Worm (Caenorhabditis elegans) whole organism, L4 larva: ENCODE measurements around the gene cnp-3.

Source experiments
- F10B5.3 ChIP-seq: sonication (generic microtip); optimal IDR thresholded peaks from 2 replicates; lab custom pipeline; 2016; ENCODE audit warnings: mild to moderate bottlenecking, missing genetic modification characterization, missing compliant biosample characterization
- F37D6.2 ChIP-seq: sonication (generic microtip); optimal IDR thresholded peaks from 2 replicates; lab custom pipeline; 2016; ENCODE audit warnings: mild to moderate bottlenecking, missing genetic modification characterization, missing compliant biosample characterization
- F49E8.2 ChIP-seq: sonication (generic microtip); optimal IDR thresholded peaks from 2 replicates; lab custom pipeline; 2016; ENCODE audit warnings: missing compliant biosample characterization, mild to moderate bottlenecking, missing genetic modification characterization, borderline replicate concordance
- R02D3.7 ChIP-seq: fragments of 150-350 bp; sonication (generic microtip); optimal IDR thresholded peaks from 3 replicates; lab custom pipeline; 2014; ENCODE audit warnings: missing biosample characterization, missing genetic modification characterization
- T20F7.1 ChIP-seq: fragments of 200-800 bp; sonication (Bioruptor generic); optimal IDR thresholded peaks from 2 replicates; lab custom pipeline; 2018; ENCODE audit warnings: mild to moderate bottlenecking, missing genetic modification characterization, missing compliant biosample characterization
- T26A8.4 ChIP-seq: fragments of 200-800 bp; sonication (Bioruptor generic); IDR thresholded peaks from 2 replicates; pipeline ENCODE4 v1.3.6; 2022; ENCODE audit warnings: missing genetic modification characterization, missing compliant biosample characterization
- Y75B8A.6 ChIP-seq: fragments of 200-800 bp; sonication (Bioruptor generic); IDR thresholded peaks from 2 replicates; pipeline ENCODE4 v1.3.6; 2022; ENCODE audit warnings: missing genetic modification reagents, missing genetic modification characterization, missing compliant biosample characterization
- aha-1 ChIP-seq: fragments of 150-350 bp; peaks from one replicate; lab custom pipeline; 2014; ENCODE audit warnings: missing biosample characterization, missing genetic modification characterization
- attf-4 ChIP-seq: sonication (generic microtip); optimal IDR thresholded peaks from 3 replicates; lab custom pipeline; 2017; ENCODE audit warnings: missing biosample characterization, missing genetic modification characterization
- ceh-20 ChIP-seq: fragments of 200-800 bp; sonication (Bioruptor generic); IDR thresholded peaks from 2 replicates; pipeline ENCODE4 v1.3.6; 2022; ENCODE audit warnings: missing genetic modification reagents, missing genetic modification characterization, missing compliant biosample characterization
- ctbp-1 ChIP-seq: fragments of 200-800 bp; sonication (Bioruptor generic); IDR thresholded peaks from 2 replicates; pipeline ENCODE4 v1.3.6; 2022; ENCODE audit warnings: missing genetic modification reagents, missing genetic modification characterization, missing compliant biosample characterization
- daf-16 ChIP-seq, 3 experiments: sonication (generic microtip); optimal IDR thresholded peaks; 2 replicates each; lab custom pipeline; 2016 to 2017; ENCODE audit warnings: missing genetic modification characterization in 3 of 3, missing genetic modification reagents in 3 of 3, mild to moderate bottlenecking in 2 of 3, missing compliant biosample characterization in 2 of 3, missing biosample characterization in 1 of 3, moderate library complexity in 1 of 3
- dpl-1 ChIP-seq: fragments of 150-350 bp; optimal IDR thresholded peaks from 2 replicates; lab custom pipeline; 2014; ENCODE audit warnings: missing biosample characterization, missing genetic modification reagents, missing genetic modification characterization
- duxl-1 ChIP-seq: sonication (generic microtip); optimal IDR thresholded peaks from 2 replicates; lab custom pipeline; 2016; ENCODE audit warnings: mild to moderate bottlenecking, missing genetic modification characterization, moderate library complexity, missing compliant biosample characterization; ENCODE audit not compliant: poor library complexity
- dve-1 ChIP-seq: sonication (generic microtip); optimal IDR thresholded peaks from 2 replicates; lab custom pipeline; 2017; ENCODE audit warnings: antibody characterized with exemption, mild to moderate bottlenecking, missing genetic modification characterization, missing compliant biosample characterization; ENCODE audit not compliant: insufficient read depth
- fkh-10 ChIP-seq: fragments of 150-350 bp; optimal IDR thresholded peaks from 2 replicates; lab custom pipeline; 2014; ENCODE audit warnings: missing biosample characterization, missing genetic modification reagents, missing genetic modification characterization
- hif-1 ChIP-seq, 2 experiments: sonication (generic microtip); optimal IDR thresholded peaks; 2 replicates each; lab custom pipeline; 2016 to 2017; ENCODE audit warnings: missing compliant biosample characterization in 2 of 2, missing genetic modification characterization in 2 of 2, missing genetic modification reagents in 2 of 2, missing genotype in 2 of 2, mild to moderate bottlenecking in 1 of 2
- hlh-11 ChIP-seq: fragments of 200-800 bp; sonication (Bioruptor generic); optimal IDR thresholded peaks from 2 replicates; lab custom pipeline; 2018; ENCODE audit warnings: mild to moderate bottlenecking, missing genetic modification characterization, missing compliant biosample characterization
- hlh-30 ChIP-seq: sonication (generic microtip); optimal IDR thresholded peaks from 2 replicates; lab custom pipeline; 2017; ENCODE audit warnings: antibody characterized with exemption, mild to moderate bottlenecking, missing genetic modification characterization, missing compliant biosample characterization; ENCODE audit not compliant: insufficient read depth
- hmg-1.1 ChIP-seq: fragments of 200-800 bp; sonication (Bioruptor generic); IDR thresholded peaks from 2 replicates; pipeline ENCODE4 v1.3.6; 2022; ENCODE audit warnings: missing genetic modification reagents, missing genetic modification characterization, missing compliant biosample characterization
- jun-1 ChIP-seq: fragments of 150-350 bp; optimal IDR thresholded peaks from 2 replicates; lab custom pipeline; 2014; ENCODE audit warnings: missing biosample characterization, missing genetic modification reagents, missing genetic modification characterization
- lim-7 ChIP-seq: fragments of 200-800 bp; sonication (Bioruptor generic); IDR thresholded peaks from 2 replicates; pipeline ENCODE4 v1.3.6; 2022; ENCODE audit warnings: missing genetic modification characterization, missing compliant biosample characterization
- lin-1 ChIP-seq: fragments of 200-800 bp; sonication (Bioruptor generic); IDR thresholded peaks from 2 replicates; pipeline ENCODE4 v1.3.6; 2022; ENCODE audit warnings: missing genetic modification reagents, missing genetic modification characterization, missing compliant biosample characterization
- lsy-2 ChIP-seq, 2 experiments: fragments of 150-350 bp in 1 of 2; sonication (generic microtip) in 1 of 2; optimal IDR thresholded peaks; 2 replicates each; lab custom pipeline; 2014 to 2017; ENCODE audit warnings: missing biosample characterization in 2 of 2, missing genetic modification characterization in 2 of 2
- madf-5 ChIP-seq, 2 experiments: fragments of 200-800 bp; sonication (Bioruptor generic); IDR thresholded peaks; 2 replicates each; pipeline ENCODE4 v1.3.6; 2022; ENCODE audit warnings: missing compliant biosample characterization in 2 of 2, missing genetic modification characterization in 2 of 2
- madf-9 ChIP-seq: fragments of 200-800 bp; sonication (Bioruptor generic); conservative IDR thresholded peaks from 2 replicates; pipeline ENCODE4 v1.3.6; 2022; ENCODE audit warnings: missing genetic modification reagents, missing genetic modification characterization, missing compliant biosample characterization
- mdl-1 ChIP-seq, 2 experiments: fragments of 150-350 bp in 1 of 2; sonication (generic microtip) in 1 of 2; optimal IDR thresholded peaks; 2 replicates each; lab custom pipeline; 2014 to 2017; ENCODE audit warnings: missing biosample characterization in 2 of 2, missing genetic modification characterization in 2 of 2
- mep-1 ChIP-seq: fragments of 150-350 bp; sonication (generic microtip); optimal IDR thresholded peaks from 3 replicates; lab custom pipeline; 2014; ENCODE audit warnings: missing biosample characterization, missing genetic modification characterization
- mes-2 ChIP-seq: sonication (generic microtip); optimal IDR thresholded peaks from 2 replicates; lab custom pipeline; 2016; ENCODE audit warnings: missing genotype, mild to moderate bottlenecking, missing genetic modification characterization, missing compliant biosample characterization; ENCODE audit not compliant: poor library complexity, severe bottlenecking
- mxl-3 ChIP-seq: fragments of 200-800 bp; sonication (Bioruptor generic); optimal IDR thresholded peaks from 2 replicates; lab custom pipeline; 2018; ENCODE audit warnings: mild to moderate bottlenecking, missing genetic modification characterization, missing compliant biosample characterization
- nhr-10 ChIP-seq: fragments of 150-350 bp; optimal IDR thresholded peaks from 2 replicates; lab custom pipeline; 2014; ENCODE audit warnings: missing biosample characterization, missing genetic modification characterization
- nhr-102 ChIP-seq: sonication (generic microtip); optimal IDR thresholded peaks from 2 replicates; lab custom pipeline; 2016; ENCODE audit warnings: mild to moderate bottlenecking, missing genetic modification characterization, moderate library complexity, missing compliant biosample characterization
- nhr-11 ChIP-seq: fragments of 150-350 bp; optimal IDR thresholded peaks from 2 replicates; lab custom pipeline; 2014; ENCODE audit warnings: missing biosample characterization, missing genetic modification characterization
- nhr-111 ChIP-seq: fragments of 200-800 bp; sonication (Bioruptor generic); optimal IDR thresholded peaks from 2 replicates; lab custom pipeline; 2018; ENCODE audit warnings: mild to moderate bottlenecking, missing genetic modification characterization, missing compliant biosample characterization
- nhr-25 ChIP-seq: sonication (generic microtip); optimal IDR thresholded peaks from 2 replicates; lab custom pipeline; 2017; ENCODE audit warnings: missing genetic modification characterization, mild to moderate bottlenecking, missing compliant biosample characterization, antibody characterized with exemption, moderate library complexity, borderline replicate concordance; ENCODE audit not compliant: insufficient read depth
- nhr-28 ChIP-seq: fragments of 150-350 bp; optimal IDR thresholded peaks from 2 replicates; lab custom pipeline; 2014; ENCODE audit warnings: missing biosample characterization, missing genetic modification characterization
- nhr-42 ChIP-seq: fragments of 200-800 bp; sonication (Bioruptor generic); IDR thresholded peaks from 2 replicates; pipeline ENCODE4 v1.3.6; 2022; ENCODE audit warnings: missing genetic modification characterization, missing compliant biosample characterization
- nhr-6 ChIP-seq: fragments of 150-350 bp; optimal IDR thresholded peaks from 2 replicates; lab custom pipeline; 2014; ENCODE audit warnings: missing biosample characterization, missing genetic modification characterization
- pha-4 ChIP-seq, 2 experiments: fragments of 150-350 bp in 1 of 2; fragments of 200-800 bp in 1 of 2; sonication (Bioruptor generic) in 1 of 2; IDR thresholded peaks in 1 of 2; optimal IDR thresholded peaks in 1 of 2; 2 replicates each; pipeline versions ENCODE4 v1.3.6 to Lab custom; 2014 to 2022; ENCODE audit warnings: missing genetic modification characterization in 2 of 2, missing genetic modification reagents in 2 of 2, missing biosample characterization in 1 of 2, missing compliant biosample characterization in 1 of 2
- pqm-1 ChIP-seq: sonication (generic microtip); optimal IDR thresholded peaks from 2 replicates; lab custom pipeline; 2017; ENCODE audit warnings: missing biosample characterization, missing genetic modification characterization
- rbr-2 ChIP-seq: sonication (generic microtip); optimal IDR thresholded peaks from 2 replicates; lab custom pipeline; 2016; ENCODE audit warnings: missing genotype, missing genetic modification characterization, missing compliant biosample characterization
- snpc-4 ChIP-seq: fragments of 150-350 bp; optimal IDR thresholded peaks from 2 replicates; lab custom pipeline; 2014; ENCODE audit warnings: missing biosample characterization, missing genetic modification characterization
- unc-62 ChIP-seq, 3 experiments: fragments of 150-350 bp in 1 of 3; sonication (generic microtip); optimal IDR thresholded peaks in 2 of 3; peaks in 1 of 3; 1 replicate in 1 of 3; 2 replicates in 2 of 3; lab custom pipeline; 2014 to 2017; ENCODE audit warnings: missing biosample characterization in 3 of 3, missing genetic modification characterization in 3 of 3, missing genetic modification reagents in 3 of 3, missing genotype in 1 of 3
- zip-2 ChIP-seq: fragments of 150-350 bp; optimal IDR thresholded peaks from 2 replicates; lab custom pipeline; 2014; ENCODE audit warnings: missing biosample characterization, missing genetic modification characterization
- ztf-11 ChIP-seq: fragments of 150-350 bp; optimal IDR thresholded peaks from 2 replicates; lab custom pipeline; 2014; ENCODE audit warnings: missing biosample characterization, missing genetic modification characterization
- ztf-7 ChIP-seq: fragments of 150-350 bp; optimal IDR thresholded peaks from 2 replicates; lab custom pipeline; 2014; ENCODE audit warnings: missing biosample characterization, missing genetic modification characterization

The cnp-3 gene

ce11 chrX:17184363-17184762 is 46.5 kb upstream of the cnp-3 start (continued):
- no peak for TF ChIP-seq madf-5 (GFP tag; IDR thresholded peaks at IDR 0.05; lab: Robert Waterston, UW)
- TF ChIP-seq jun-1: peak; percentile 12
- peak; percentile 50 to 66 for TF ChIP-seq lsy-2 (tag; optimal IDR thresholded peaks at IDR 0.05; lab: Kevin White, UChicago)
- peak in 1 of 2 experiments; percentile 30 for TF ChIP-seq hif-1 (tag; optimal IDR thresholded peaks at IDR 0.05; lab: Kevin White, UChicago)
- TF ChIP-seq zip-2 (tag; lab: Kevin White, UChicago): peak; percentile 34

DNA sequence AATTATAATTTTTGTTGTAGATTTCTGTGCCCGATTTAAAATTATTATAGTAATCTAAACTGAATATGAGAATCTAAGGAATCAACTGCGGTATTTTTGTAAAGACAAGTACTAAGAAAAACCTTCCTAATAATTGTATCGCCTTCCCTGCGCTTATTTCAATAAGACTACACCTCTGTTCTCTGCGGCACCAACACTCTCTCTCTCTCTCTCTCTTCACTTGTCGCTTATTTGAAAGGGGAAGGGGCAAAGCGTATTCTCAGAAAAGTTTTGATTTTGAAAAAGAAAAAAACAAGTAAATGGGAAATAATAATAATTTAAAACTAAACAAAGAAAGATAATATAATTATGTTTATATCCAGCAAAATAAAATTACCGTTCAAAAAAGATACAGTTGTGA is 43.3 kb upstream of the cnp-3 start:
- TF ChIP-seq hmg-1.1 (GFP tag; lab: Robert Waterston, UW) (peak; percentile 87), hlh-30 (tag; lab: Kevin White, UChicago) (peak; percentile 31), dve-1 (peak; percentile 75), nhr-111 (no peak), fkh-10 (GFP tag; lab: Kevin White, UChicago) (no peak), nhr-42 (GFP tag; lab: Robert Waterston, UW) (no peak), daf-16 (GFP tag; optimal IDR thresholded peaks at IDR 0.05; lab: Kevin White, UChicago) (peak in 1 of 2 experiments; percentile 8), daf-16 (tag; optimal IDR thresholded peaks at IDR 0.05; lab: Kevin White, UChicago) (peak; percentile 54), attf-4 (tag; lab: Kevin White, UChicago) (no peak), aha-1 (tag; lab: Kevin White, UChicago) (peak; percentile 55), nhr-102 (tag; lab: Kevin White, UChicago) (no peak), jun-1 (peak; percentile 61), lim-7 (no peak), F37D6.2 (peak; percentile 39), hlh-11 (tag; lab: Kevin White, UChicago) (peak; percentile 57), ceh-20 (GFP tag; lab: Robert Waterston, UW) (no peak), unc-62 (GFP tag; optimal IDR thresholded peaks at IDR 0.05 in 1 of 2; lab: Kevin White, UChicago) (peak in 1 of 2 experiments; percentile 83), unc-62 (tag; optimal IDR thresholded peaks at IDR 0.05; lab: Kevin White, UChicago) (no peak), nhr-28 (tag; lab: Kevin White, UChicago) (peak; percentile 61), nhr-25 (tag; lab: Kevin White, UChicago) (no peak), mep-1 (tag; lab: Kevin White, UChicago) (peak; percentile 84), ztf-11 (tag; lab: Kevin White, UChicago) (no peak), F10B5.3 (tag; lab: Kevin White, UChicago) (peak; percentile 82), lsy-2 (tag; optimal IDR thresholded peaks at IDR 0.05; lab: Kevin White, UChicago) (peak in 1 of 2 experiments; percentile 24), pqm-1 (tag; lab: Kevin White, UChicago) (peak; percentile 49), snpc-4 (tag; lab: Kevin White, UChicago) (no peak), duxl-1 (tag; lab: Kevin White, UChicago) (peak; percentile 68), Y75B8A.6 (no peak), ztf-7 (peak; percentile 63), F49E8.2 (tag; lab: Kevin White, UChicago) (no peak), nhr-11 (peak; percentile 65), nhr-10 (tag; lab: Kevin White, UChicago) (peak; percentile 26), lin-1 (GFP tag; lab: Robert Waterston, UW) (no peak), nhr-6 (tag; lab: Kevin White, UChicago) (peak; percentile 17), madf-9 (0 out of 2 replicates have a peak, but pooled peaks have one; percentile 11), R02D3.7 (tag; lab: Kevin White, UChicago) (no peak), T20F7.1 (peak; percentile 63), T26A8.4 (peak; percentile 47), rbr-2 (tag; lab: Kevin White, UChicago) (peak; percentile 69), hif-1 (tag; optimal IDR thresholded peaks at IDR 0.05; lab: Kevin White, UChicago) (no peak), mxl-3 (GFP tag; lab: Kevin White, UChicago) (peak; percentile 6), mes-2 (peak; percentile 89), pha-4 (GFP tag; IDR thresholded peaks at IDR 0.05; lab: Robert Waterston, UW) (no peak), pha-4 (tag; optimal IDR thresholded peaks at IDR 0.05; lab: Kevin White, UChicago) (peak; percentile 35), dpl-1 (peak; percentile 33), ctbp-1 (GFP tag; lab: Robert Waterston, UW) (no peak), mdl-1 (tag; optimal IDR thresholded peaks at IDR 0.05; lab: Kevin White, UChicago) (peak in 1 of 2 experiments; percentile 25)
